Worm (Caenorhabditis elegans): ENCODE data around the gene best-7.

Gene best-7

DNA sequence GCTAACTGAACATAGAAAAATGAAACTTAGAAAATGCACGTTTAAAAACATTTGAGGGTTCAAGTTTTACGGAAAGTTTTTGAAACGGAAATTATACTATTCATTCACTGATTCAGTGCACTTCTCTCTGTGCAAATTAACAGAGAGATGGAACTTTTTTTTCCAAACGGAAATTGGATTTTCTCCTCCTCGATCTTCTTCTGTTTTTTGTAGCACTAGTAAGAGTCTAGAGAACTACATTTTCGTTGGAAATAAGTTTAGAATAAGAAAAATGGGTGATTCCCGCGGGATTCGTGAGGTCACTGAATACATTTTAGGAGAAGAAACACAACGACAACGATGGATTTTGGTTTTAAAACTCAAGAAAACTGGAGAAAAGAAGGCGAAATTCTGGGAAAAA is 5.6 kb upstream of the best-7 start:
- TF ChIP-seq tra-4 (tag; optimal IDR thresholded peaks at IDR 0.05) (no peak), tbx-11 (GFP tag; IDR thresholded peaks at IDR 0.05) (no peak), tbx-37 (GFP tag; conservative IDR thresholded peaks at IDR 0.05) (no peak), ceh-13 (GFP tag; optimal IDR thresholded peaks at IDR 0.05) (no peak), ama-1 (optimal IDR thresholded peaks at IDR 0.05) (no peak), F13C5.2 (tag; optimal IDR thresholded peaks at IDR 0.05) (no peak), B0310.2 (tag; optimal IDR thresholded peaks at IDR 0.05) (no peak), ceh-36 (tag; optimal IDR thresholded peaks at IDR 0.05) (no peak), hnd-1 (tag; optimal IDR thresholded peaks at IDR 0.05) (no peak), hmg-4 (GFP tag; optimal IDR thresholded peaks at IDR 0.05) (no peak)

DNA sequence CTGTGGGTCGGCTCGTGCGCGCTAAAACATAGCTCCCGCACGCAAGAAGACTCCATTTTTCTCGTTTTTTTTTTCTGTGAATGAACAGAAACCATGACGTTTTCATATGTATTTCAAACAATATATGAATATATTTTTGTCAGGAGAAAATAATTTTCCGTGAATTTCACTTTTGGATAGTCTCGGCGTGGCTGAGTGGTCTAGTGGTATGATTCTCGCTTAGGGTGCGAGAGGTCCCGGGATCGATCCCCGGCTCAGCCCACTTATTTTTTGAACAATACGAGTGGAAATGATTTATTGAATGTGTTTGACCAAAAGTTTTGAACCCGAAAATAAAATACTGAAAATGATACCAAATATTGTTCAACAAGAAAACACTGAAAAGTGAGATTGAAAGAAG is 1.3 kb upstream of the best-7 start:
- TF ChIP-seq tbx-11 (GFP tag; IDR thresholded peaks at IDR 0.05) (no peak), B0310.2 (tag; optimal IDR thresholded peaks at IDR 0.05) (no peak), ceh-13 (GFP tag; optimal IDR thresholded peaks at IDR 0.05) (no peak), hmbx-1 (tag; optimal IDR thresholded peaks at IDR 0.05) (no peak), ama-1 (optimal IDR thresholded peaks at IDR 0.05) (no peak), scrt-1 (GFP tag; IDR thresholded peaks at IDR 0.05) (no peak), pes-1 (GFP tag; IDR thresholded peaks at IDR 0.05) (no peak), tbx-37 (GFP tag; conservative IDR thresholded peaks at IDR 0.05) (no peak), sea-1 (GFP tag; conservative IDR thresholded peaks at IDR 0.05) (no peak), F13C5.2 (tag; optimal IDR thresholded peaks at IDR 0.05) (no peak), flt-1 (GFP tag; IDR thresholded peaks at IDR 0.05) (no peak), tra-4 (tag; optimal IDR thresholded peaks at IDR 0.05) (no peak), aly-1 (tag; optimal IDR thresholded peaks at IDR 0.05) (no peak), ets-7 (tag; optimal IDR thresholded peaks at IDR 0.05) (no peak)

DNA sequence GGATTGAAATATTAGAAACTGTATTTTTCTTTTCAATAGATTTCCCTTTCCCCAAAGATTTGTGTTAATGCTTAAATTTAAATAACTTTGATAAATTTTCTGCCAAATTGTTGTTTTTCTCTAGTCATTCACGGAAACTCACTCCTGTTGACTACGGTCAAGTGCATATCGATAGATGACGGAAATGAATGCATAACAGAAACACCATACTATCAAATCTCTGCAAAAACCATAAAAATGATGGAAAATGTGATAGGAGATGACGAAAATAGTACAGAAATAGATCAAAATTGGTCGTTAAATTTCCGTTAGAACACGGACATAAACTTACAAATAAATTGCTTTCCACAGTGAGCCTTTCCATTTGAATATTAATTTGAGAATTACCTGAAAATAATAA is 1.1 kb downstream of the best-7 start:
- TF ChIP-seq ama-1 (optimal IDR thresholded peaks at IDR 0.05) (no peak), tra-4 (tag; optimal IDR thresholded peaks at IDR 0.05) (no peak), flt-1 (GFP tag; IDR thresholded peaks at IDR 0.05) (no peak), B0310.2 (tag; optimal IDR thresholded peaks at IDR 0.05) (no peak), ets-7 (tag; optimal IDR thresholded peaks at IDR 0.05) (no peak), ceh-36 (tag; optimal IDR thresholded peaks at IDR 0.05) (no peak)

DNA sequence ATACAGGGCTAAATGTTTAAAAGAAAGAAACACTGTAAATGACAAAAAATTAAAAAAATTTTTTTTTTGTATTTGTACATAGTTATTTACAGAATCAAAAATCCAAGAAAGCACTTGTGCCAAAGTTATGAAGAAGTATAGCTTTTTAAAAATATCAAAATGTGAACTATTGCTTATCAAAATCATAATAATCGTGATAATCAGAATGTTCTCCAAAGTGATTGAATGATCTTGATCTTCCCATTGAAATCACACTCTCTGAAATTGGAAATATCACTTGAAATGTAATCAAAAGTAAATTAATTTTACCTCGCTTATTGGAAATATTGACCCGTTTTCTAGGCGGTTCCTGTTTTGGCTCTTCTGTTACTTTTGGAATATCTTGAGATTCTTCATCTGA is 3.6 kb downstream of the best-7 start:
- TF ChIP-seq hnd-1 (tag; optimal IDR thresholded peaks at IDR 0.05) (no peak), ama-1 (optimal IDR thresholded peaks at IDR 0.05) (no peak), B0310.2 (tag; optimal IDR thresholded peaks at IDR 0.05) (no peak), tra-4 (tag; optimal IDR thresholded peaks at IDR 0.05) (no peak), sea-1 (GFP tag; conservative IDR thresholded peaks at IDR 0.05) (no peak), ets-7 (tag; optimal IDR thresholded peaks at IDR 0.05) (no peak), hmbx-1 (tag; optimal IDR thresholded peaks at IDR 0.05) (no peak), tbx-37 (GFP tag; conservative IDR thresholded peaks at IDR 0.05) (no peak)

DNA sequence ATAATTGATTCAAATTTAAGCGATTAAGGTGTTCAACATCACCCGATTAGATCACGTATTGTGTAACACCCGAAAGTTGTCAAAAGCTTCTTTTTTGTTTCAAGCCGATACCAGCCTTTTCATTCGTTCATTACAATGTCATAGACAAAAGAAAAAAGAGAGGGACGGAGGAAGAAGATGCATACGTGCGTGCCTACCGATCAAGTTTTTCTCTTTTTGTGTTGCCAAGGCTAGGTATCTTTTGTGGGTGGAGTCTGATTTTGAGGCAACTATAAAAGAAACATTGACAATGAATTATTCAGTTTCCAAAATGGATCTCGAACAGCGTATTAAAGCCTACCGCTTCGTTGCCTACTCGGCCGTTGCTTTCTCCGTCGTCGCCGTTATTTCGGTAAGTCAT is 4.9 kb downstream of the best-7 start, which contains the start of gene col-125:
TSS of gene col-125 (plus strand) at position 301 of the 400 bp plus-strand sequence.
- TF ChIP-seq B0310.2 (tag; optimal IDR thresholded peaks at IDR 0.05) (no peak), ceh-13 (GFP tag; optimal IDR thresholded peaks at IDR 0.05) (no peak), ceh-36 (tag; optimal IDR thresholded peaks at IDR 0.05) (no peak), sea-1 (GFP tag; conservative IDR thresholded peaks at IDR 0.05) (no peak), F13C5.2 (tag; optimal IDR thresholded peaks at IDR 0.05) (no peak), aly-1 (tag; optimal IDR thresholded peaks at IDR 0.05) (no peak), hmg-4 (GFP tag; optimal IDR thresholded peaks at IDR 0.05) (no peak), ets-7 (tag; optimal IDR thresholded peaks at IDR 0.05) (no peak), hmbx-1 (tag; optimal IDR thresholded peaks at IDR 0.05) (no peak), scrt-1 (GFP tag; IDR thresholded peaks at IDR 0.05) (no peak), tbx-11 (GFP tag; IDR thresholded peaks at IDR 0.05) (no peak), tbx-37 (GFP tag; conservative IDR thresholded peaks at IDR 0.05) (no peak)

DNA sequence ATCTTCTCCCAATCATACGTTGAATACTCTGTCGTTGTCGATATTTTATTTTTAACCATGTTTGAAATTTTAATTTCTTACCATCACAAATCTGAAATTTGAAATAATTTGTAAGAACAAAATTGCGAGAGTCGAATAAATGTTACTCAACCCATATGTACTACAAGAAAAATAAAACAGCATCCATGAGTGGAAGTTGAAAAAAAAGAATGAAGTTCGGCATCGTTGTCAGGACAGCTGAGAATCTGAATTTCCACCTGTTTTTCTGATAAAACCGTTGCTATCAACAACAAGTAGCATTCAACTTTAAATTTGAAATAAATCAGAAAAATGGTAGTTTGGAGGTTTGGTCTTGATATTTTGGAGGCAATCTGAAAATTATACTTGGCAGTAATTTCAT is 6.2 kb downstream of the best-7 start, which contains the start of gene C29F4.3:
TSS of gene C29F4.3 (minus strand) at position 101 of the 400 bp plus-strand sequence.
- TF ChIP-seq pes-1 (GFP tag; IDR thresholded peaks at IDR 0.05) (no peak), tbx-37 (GFP tag; conservative IDR thresholded peaks at IDR 0.05) (no peak), ceh-13 (GFP tag; optimal IDR thresholded peaks at IDR 0.05) (no peak), hnd-1 (tag; optimal IDR thresholded peaks at IDR 0.05) (no peak), aly-1 (tag; optimal IDR thresholded peaks at IDR 0.05) (no peak), tra-4 (tag; optimal IDR thresholded peaks at IDR 0.05) (no peak), F13C5.2 (tag; optimal IDR thresholded peaks at IDR 0.05) (no peak), hmg-4 (GFP tag; optimal IDR thresholded peaks at IDR 0.05) (no peak), ceh-36 (tag; optimal IDR thresholded peaks at IDR 0.05) (no peak), hmbx-1 (tag; optimal IDR thresholded peaks at IDR 0.05) (no peak), ets-7 (tag; optimal IDR thresholded peaks at IDR 0.05) (no peak), ama-1 (optimal IDR thresholded peaks at IDR 0.05) (no peak), tbx-11 (GFP tag; IDR thresholded peaks at IDR 0.05) (no peak)

DNA sequence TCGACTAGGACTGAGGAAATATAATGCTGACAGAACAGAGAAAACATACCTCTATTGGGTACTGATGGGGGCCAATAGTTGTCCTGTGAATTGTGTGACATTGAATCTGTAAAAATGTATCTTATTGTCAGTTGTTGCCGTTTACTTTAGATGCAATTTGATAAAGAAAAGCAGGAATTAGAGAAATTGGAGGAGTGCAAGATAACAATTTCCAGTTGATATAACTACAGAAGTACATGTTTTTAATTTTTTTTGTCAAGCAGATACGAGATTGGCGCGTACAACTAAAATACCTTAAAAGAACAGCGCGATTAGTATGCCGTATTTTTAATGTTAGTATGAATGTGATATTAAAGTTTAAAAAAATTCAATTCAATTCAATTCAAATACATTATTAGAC is 12.1 kb downstream of the best-7 start, which contains the start of gene zip-6:
TSS of gene zip-6 (minus strand) at position 101 of the 400 bp plus-strand sequence.
- no peak for TF ChIP-seq tbx-37 (GFP tag; conservative IDR thresholded peaks at IDR 0.05)
- no peak for TF ChIP-seq ets-7 (tag; optimal IDR thresholded peaks at IDR 0.05)
- no peak for TF ChIP-seq F13C5.2 (tag; optimal IDR thresholded peaks at IDR 0.05)
- no peak for TF ChIP-seq hnd-1 (tag; optimal IDR thresholded peaks at IDR 0.05)
- TF ChIP-seq aly-1 (tag; optimal IDR thresholded peaks at IDR 0.05), result no peak
- no peak for TF ChIP-seq flt-1 (GFP tag; IDR thresholded peaks at IDR 0.05)

DNA sequence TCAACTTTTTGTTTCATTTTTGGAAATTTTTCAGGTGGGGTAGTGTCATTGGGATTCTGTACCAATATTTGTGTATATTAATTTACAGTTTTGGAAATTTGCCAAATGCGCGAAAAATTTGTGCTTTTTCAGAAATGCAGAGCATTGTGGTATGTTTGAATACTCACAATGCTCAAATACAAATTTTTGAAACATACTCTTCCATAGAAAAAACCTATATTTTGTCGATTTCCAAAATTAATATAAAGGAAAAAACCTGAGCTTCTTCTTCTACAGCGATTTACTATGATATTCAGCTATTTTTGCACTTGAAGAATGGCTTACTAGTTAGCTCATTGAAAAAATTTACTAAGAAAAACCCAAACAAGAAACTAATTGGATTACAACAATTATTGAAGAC is 17.1 kb downstream of the best-7 start:
- no peak for TF ChIP-seq F13C5.2 (tag; optimal IDR thresholded peaks at IDR 0.05)
- TF ChIP-seq tbx-11 (GFP tag; IDR thresholded peaks at IDR 0.05), result no peak
- TF ChIP-seq ceh-13 (GFP tag; optimal IDR thresholded peaks at IDR 0.05), result no peak
- no peak for TF ChIP-seq tra-4 (tag; optimal IDR thresholded peaks at IDR 0.05)
- no peak for TF ChIP-seq hnd-1 (tag; optimal IDR thresholded peaks at IDR 0.05)
- no peak for TF ChIP-seq ets-7 (tag; optimal IDR thresholded peaks at IDR 0.05)
- no peak for TF ChIP-seq hmbx-1 (tag; optimal IDR thresholded peaks at IDR 0.05)
- TF ChIP-seq B0310.2 (tag; optimal IDR thresholded peaks at IDR 0.05), result no peak
- no peak for TF ChIP-seq sea-1 (GFP tag; conservative IDR thresholded peaks at IDR 0.05)
- no peak for TF ChIP-seq hmg-4 (GFP tag; optimal IDR thresholded peaks at IDR 0.05)
- no peak for TF ChIP-seq pes-1 (GFP tag; IDR thresholded peaks at IDR 0.05)
- no peak for TF ChIP-seq ceh-36 (tag; optimal IDR thresholded peaks at IDR 0.05)
- TF ChIP-seq ama-1 (optimal IDR thresholded peaks at IDR 0.05), result no peak
- TF ChIP-seq aly-1 (tag; optimal IDR thresholded peaks at IDR 0.05), result no peak
- no peak for TF ChIP-seq scrt-1 (GFP tag; IDR thresholded peaks at IDR 0.05)
- TF ChIP-seq tbx-37 (GFP tag; conservative IDR thresholded peaks at IDR 0.05), result no peak
- TF ChIP-seq flt-1 (GFP tag; IDR thresholded peaks at IDR 0.05), result no peak

Data from whole organism, early embryonic.